Fruit fly (Drosophila melanogaster): ENCODE measurements around the gene Naa60.

Naa60 gene

DNA sequence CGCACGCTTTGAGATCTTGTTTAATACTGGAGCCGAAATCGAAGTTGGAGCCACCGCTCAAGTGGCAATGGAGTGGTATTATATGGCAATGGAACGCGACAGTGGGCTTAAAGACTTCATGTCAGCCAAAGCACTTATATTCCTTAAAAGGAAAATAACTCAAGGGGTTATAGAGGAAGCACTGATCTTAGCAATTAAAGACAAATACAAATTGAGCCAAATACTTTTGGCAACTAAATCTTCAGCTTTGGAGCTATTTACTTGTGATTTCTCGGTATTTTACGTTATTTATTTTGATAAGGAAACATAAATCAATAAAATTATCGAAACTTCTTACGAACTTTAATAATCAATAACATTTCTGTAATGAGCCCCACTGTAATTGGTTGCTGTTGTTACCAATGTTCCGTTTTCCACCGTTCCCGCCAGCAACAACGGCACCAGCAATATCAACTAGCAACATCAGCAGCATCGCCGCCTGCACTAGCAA is 17.4 kb downstream of the Naa60 start:
- TF ChIP-seq Hnf4 (GFP tag; optimal IDR thresholded peaks at IDR 0.05) (peak; percentile 75), Sp1 (GFP tag; optimal IDR thresholded peaks at IDR 0.05) (peak; percentile 87), foxo (GFP tag; optimal IDR thresholded peaks at IDR 0.05) (peak; percentile 60 to 88), HLH106 (tag; optimal IDR thresholded peaks at IDR 0.05) (peak; percentile 96), woc (GFP tag; optimal IDR thresholded peaks at IDR 0.05) (peak; percentile 90), CG32264 (GFP tag; optimal IDR thresholded peaks at IDR 0.05) (peak; percentile 79), OdsH (GFP tag; optimal IDR thresholded peaks at IDR 0.05) (peak; percentile 79), CG9705 (GFP tag; optimal IDR thresholded peaks at IDR 0.05) (peak; percentile 94), CrebA (GFP tag; optimal IDR thresholded peaks at IDR 0.05; ENCODE audit: borderline replicate concordance) (peak; percentile 7), usp (GFP tag; optimal IDR thresholded peaks at IDR 0.05) (no peak), Mio (GFP tag; optimal IDR thresholded peaks at IDR 0.05) (no peak), Myc (optimal IDR thresholded peaks at IDR 0.05) (no peak), Vsx2 (GFP tag; optimal IDR thresholded peaks at IDR 0.05; ENCODE audit: partially characterized antibody) (no peak), br (GFP tag; optimal IDR thresholded peaks at IDR 0.05) (peak; percentile 83), sv (GFP tag; optimal IDR thresholded peaks at IDR 0.05) (peak; percentile 65), fru (GFP tag; optimal IDR thresholded peaks at IDR 0.05) (peak; percentile 88), sage (GFP tag; optimal IDR thresholded peaks at IDR 0.05) (peak; percentile 90), psq (GFP tag; optimal IDR thresholded peaks at IDR 0.05) (peak; percentile 76), Rel (GFP tag; optimal IDR thresholded peaks at IDR 0.05) (peak; percentile 41), Rel (tag; optimal IDR thresholded peaks at IDR 0.05) (peak; percentile 53), Hr83 (GFP tag; optimal IDR thresholded peaks at IDR 0.05; ENCODE audit: poor library complexity, severe bottlenecking) (peak; percentile 13), ey (GFP tag; optimal IDR thresholded peaks at IDR 0.05) (peak; percentile 81), rgr (GFP tag; optimal IDR thresholded peaks at IDR 0.05) (peak; percentile 65), h (GFP tag; optimal IDR thresholded peaks at IDR 0.05) (peak; percentile 87), dmrt93B (GFP tag; optimal IDR thresholded peaks at IDR 0.05) (peak; percentile 92), tai (GFP tag; optimal IDR thresholded peaks at IDR 0.05) (no peak)

DNA sequence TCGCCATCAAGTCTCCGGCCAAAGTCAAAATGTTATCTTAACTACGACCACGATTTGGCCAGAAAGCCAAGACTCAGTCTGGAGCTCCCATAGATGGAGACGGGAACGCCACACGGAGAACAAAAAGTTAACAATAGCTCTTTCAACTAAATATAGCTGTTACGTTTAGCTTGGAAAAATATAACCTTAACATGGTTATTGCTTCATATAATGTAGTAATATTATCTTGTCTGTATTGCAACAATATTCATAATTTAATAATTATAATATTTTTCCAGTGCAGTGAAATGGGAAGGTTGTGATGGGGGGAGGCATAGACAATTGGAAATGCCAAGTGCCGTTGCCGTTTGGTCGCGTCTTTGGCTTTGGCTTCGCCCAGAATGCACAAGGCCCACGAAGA is 18.7 kb downstream of the Naa60 start:
- TF ChIP-seq brk (GFP tag; optimal IDR thresholded peaks at IDR 0.05), result no peak
- no peak for TF ChIP-seq woc (GFP tag; optimal IDR thresholded peaks at IDR 0.05)

dm6 chr3L:9751625-9752024 is 24.9 kb downstream of the Naa60 start:
- TF ChIP-seq OdsH (GFP tag; optimal IDR thresholded peaks at IDR 0.05), result no peak
- peak; percentile 34 for TF ChIP-seq Myc (optimal IDR thresholded peaks at IDR 0.05)

DNA sequence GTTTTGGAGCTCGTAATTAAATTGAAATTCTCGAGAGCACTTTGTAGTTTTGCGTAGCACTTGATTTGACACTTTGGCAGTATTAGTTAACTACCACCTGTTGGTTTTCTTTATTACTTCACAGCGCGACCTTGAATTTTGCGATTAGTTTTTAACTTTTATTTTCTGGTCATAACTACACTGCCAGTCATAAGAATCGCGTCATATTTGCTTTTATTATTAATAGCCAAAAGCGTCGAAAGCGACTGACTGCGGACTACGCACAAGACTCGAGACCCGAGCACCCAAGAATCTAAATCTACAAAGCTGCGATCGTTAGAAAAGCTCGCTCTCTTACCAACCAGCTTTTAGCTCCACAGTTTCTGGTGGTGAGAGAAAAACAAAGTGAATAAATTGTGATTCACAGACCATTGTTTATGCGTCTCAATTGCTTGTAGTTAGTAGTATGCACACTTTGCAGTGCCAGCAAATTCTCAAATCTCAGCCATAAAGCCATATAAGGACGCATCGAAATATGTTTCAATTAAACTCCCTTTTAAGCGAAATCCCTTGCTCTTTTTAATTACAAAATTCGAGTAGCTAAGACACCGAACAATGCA is 33.6 kb downstream of the Naa60 start, which contains the start of gene CG42268:
TSS of gene CG42268 (minus strand) at position 245 of the 599 bp plus-strand sequence.
- TF ChIP-seq OdsH (GFP tag; optimal IDR thresholded peaks at IDR 0.05), result no peak
- TF ChIP-seq lola (GFP tag; optimal IDR thresholded peaks at IDR 0.05), result no peak
- TF ChIP-seq CG9705 (GFP tag; optimal IDR thresholded peaks at IDR 0.05), result no peak
- TF ChIP-seq pan (optimal IDR thresholded peaks at IDR 0.05), result no peak
- TF ChIP-seq dl (GFP tag; optimal IDR thresholded peaks at IDR 0.05; ENCODE audit: insufficient read depth in 1 of 2, partially characterized antibody in 2 of 2), result no peak
- no peak for TF ChIP-seq Rel (GFP tag; optimal IDR thresholded peaks at IDR 0.05)
- TF ChIP-seq Rel (tag; optimal IDR thresholded peaks at IDR 0.05), result peak; percentile 52
- TF ChIP-seq Sp1 (GFP tag; optimal IDR thresholded peaks at IDR 0.05), result no peak

DNA sequence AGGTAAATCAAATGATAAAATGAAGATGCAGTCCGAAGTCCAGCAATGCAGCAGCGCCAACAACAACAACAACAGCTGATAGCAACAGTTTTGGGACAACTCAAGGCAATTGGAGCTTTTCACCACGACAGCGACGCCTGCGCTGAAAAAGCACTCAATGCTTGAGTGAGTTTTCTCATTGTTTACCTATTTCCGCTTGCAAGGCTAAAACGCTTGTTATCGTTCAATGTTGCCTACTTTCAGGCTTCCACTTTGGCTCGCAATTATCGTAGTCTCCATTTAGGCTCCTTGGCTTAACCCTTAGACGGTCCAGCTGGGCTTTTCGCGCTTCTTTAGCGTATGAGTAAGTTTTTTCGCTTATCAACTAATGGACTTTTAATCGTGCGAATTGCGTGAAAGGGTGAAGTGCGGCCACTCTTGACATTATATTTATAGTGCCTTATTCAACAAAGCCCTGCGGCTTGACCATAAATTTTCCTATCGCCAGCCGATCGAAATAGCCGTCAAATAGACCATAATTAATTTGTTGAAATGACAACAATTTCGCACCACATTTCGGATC is 35.4 kb downstream of the Naa60 start:
- no peak for TF ChIP-seq HLH106 (tag; optimal IDR thresholded peaks at IDR 0.05)
- TF ChIP-seq brk (GFP tag; optimal IDR thresholded peaks at IDR 0.05), result no peak
- TF ChIP-seq Hr83 (GFP tag; optimal IDR thresholded peaks at IDR 0.05; ENCODE audit: poor library complexity, severe bottlenecking), result no peak
- no peak for TF ChIP-seq dl (GFP tag; optimal IDR thresholded peaks at IDR 0.05; ENCODE audit: insufficient read depth in 1 of 2, partially characterized antibody in 2 of 2)
- TF ChIP-seq rgr (GFP tag; optimal IDR thresholded peaks at IDR 0.05), result peak; percentile 23
- no peak for TF ChIP-seq Dif (GFP tag; optimal IDR thresholded peaks at IDR 0.05; ENCODE audit: partially characterized antibody)
- peak; percentile 90 for TF ChIP-seq N (GFP tag; optimal IDR thresholded peaks at IDR 0.05)
- peak; percentile 84 for TF ChIP-seq Myc (optimal IDR thresholded peaks at IDR 0.05)
- TF ChIP-seq Hnf4 (GFP tag; optimal IDR thresholded peaks at IDR 0.05), result peak; percentile 5

Data from whole organism, wandering third instar larva.